Worm (Caenorhabditis elegans) whole organism, early embryonic: ENCODE measurements around the gene pals-25.

Experiments
- B0310.2 ChIP-seq: sonication (generic microtip); optimal IDR thresholded peaks from 2 replicates; lab custom pipeline; 2016; ENCODE audit warnings: mild to moderate bottlenecking, missing genetic modification characterization, missing compliant biosample characterization
- ama-1 ChIP-seq: fragments of 150-350 bp; optimal IDR thresholded peaks from 2 replicates; lab custom pipeline; 2014
- ceh-13 ChIP-seq: fragments of 200-800 bp; sonication (Bioruptor generic); optimal IDR thresholded peaks from 2 replicates; lab custom pipeline; 2018; ENCODE audit warnings: mild to moderate bottlenecking, missing genetic modification characterization, missing compliant biosample characterization
- ets-7 ChIP-seq: sonication (generic microtip); optimal IDR thresholded peaks from 2 replicates; lab custom pipeline; 2016; ENCODE audit warnings: missing genotype, missing genetic modification characterization, missing compliant biosample characterization
- hmg-4 ChIP-seq: fragments of 200-800 bp; sonication (Bioruptor generic); optimal IDR thresholded peaks from 2 replicates; lab custom pipeline; 2018; ENCODE audit warnings: mild to moderate bottlenecking, missing genetic modification characterization, missing compliant biosample characterization

- no peak for TF ChIP-seq ceh-13 (GFP tag; lab: Kevin White, UChicago)
- TF ChIP-seq B0310.2, result no peak
- TF ChIP-seq ets-7, result no peak
- no peak for TF ChIP-seq hmg-4 (GFP tag; lab: Kevin White, UChicago)
- no peak for TF ChIP-seq ama-1 (lab: Kevin White, UChicago)
Measured at ce11 chrIII:180963-181362, 46.7 kb downstream of the pals-25 start, which contains the start of gene F40G9.5.
